Worm (Caenorhabditis elegans): ENCODE measurements around the gene C10C5.7.

C10C5.7 gene

ce11 chrIV:9367852-9368627 lies 16.9 kb upstream of the C10C5.7 start (continued):
- TF ChIP-seq mxl-1 (tag; optimal IDR thresholded peaks at IDR 0.05) (no peak), efl-1 (GFP tag; optimal IDR thresholded peaks at IDR 0.05) (peak; percentile 92), ztf-3 (GFP tag; optimal IDR thresholded peaks at IDR 0.05) (no peak), ztf-18 (tag; optimal IDR thresholded peaks at IDR 0.05) (no peak), ama-1 (optimal IDR thresholded peaks at IDR 0.05) (no peak), ama-1 (GFP tag; optimal IDR thresholded peaks at IDR 0.05) (no peak), ceh-40 (GFP tag; IDR thresholded peaks at IDR 0.05) (no peak), madf-10 (tag; optimal IDR thresholded peaks at IDR 0.05) (no peak), mcd-1 (GFP tag; IDR thresholded peaks at IDR 0.05) (peak; percentile 35; the same call in 1 of the 2 replicates), pbrm-1 (GFP tag; IDR thresholded peaks at IDR 0.05) (no peak), rec-8 (tag; optimal IDR thresholded peaks at IDR 0.05) (no peak), madf-3 (GFP tag; IDR thresholded peaks at IDR 0.05) (no peak), F10E7.11 (tag; optimal IDR thresholded peaks at IDR 0.05) (no peak), lin-54 (GFP tag; optimal IDR thresholded peaks at IDR 0.05) (peak; percentile 70), akir-1 (GFP tag; optimal IDR thresholded peaks at IDR 0.05) (no peak), nhr-179 (tag; optimal IDR thresholded peaks at IDR 0.05) (no peak), C06A6.2 (GFP tag; conservative IDR thresholded peaks at IDR 0.05) (no peak), cebp-1 (GFP tag; IDR thresholded peaks at IDR 0.05) (no peak), cebp-1 (tag; optimal IDR thresholded peaks at IDR 0.05) (no peak), chd-7 (tag; optimal IDR thresholded peaks at IDR 0.05) (no peak), dox-1 (GFP tag; IDR thresholded peaks at IDR 0.05) (0 out of 2 replicates have a peak, but pooled peaks have one; percentile 13), snpc-4 (GFP tag; optimal IDR thresholded peaks at IDR 0.05) (peak; percentile 10), snpc-4 (tag; optimal IDR thresholded peaks at IDR 0.05) (peak in 2 of 4 experiments; percentile 9 to 48), nhr-27 (tag; optimal IDR thresholded peaks at IDR 0.05) (no peak), Y53G8AR.9 (GFP tag; conservative IDR thresholded peaks at IDR 0.05) (no peak), tbp1 (GFP tag; optimal IDR thresholded peaks at IDR 0.05) (peak; percentile 13), gei-17 (GFP tag; optimal IDR thresholded peaks at IDR 0.05) (no peak), ets-4 (GFP tag; optimal IDR thresholded peaks at IDR 0.05) (no peak), athp-1 (tag; optimal IDR thresholded peaks at IDR 0.05) (no peak), him-1 (tag; optimal IDR thresholded peaks at IDR 0.05) (no peak), F49E8.2 (tag; optimal IDR thresholded peaks at IDR 0.05; ENCODE audit: insufficient read depth) (peak; percentile 42), mes-4 (tag; optimal IDR thresholded peaks at IDR 0.05) (no peak), nhr-80 (tag; optimal IDR thresholded peaks at IDR 0.05) (peak; percentile 15), mel-28 (tag; optimal IDR thresholded peaks at IDR 0.05; ENCODE audit: borderline replicate concordance) (no peak), egl-18 (GFP tag; IDR thresholded peaks at IDR 0.05) (no peak), tlf-1 (GFP tag; optimal IDR thresholded peaks at IDR 0.05) (peak; percentile 50), egl-44 (GFP tag; IDR thresholded peaks at IDR 0.05) (no peak), rcor-1 (GFP tag; IDR thresholded peaks at IDR 0.05) (no peak), ceh-100 (GFP tag; IDR thresholded peaks at IDR 0.05) (no peak), B0261.1 (tag; optimal IDR thresholded peaks at IDR 0.05) (no peak), sea-2 (GFP tag; IDR thresholded peaks at IDR 0.05) (no peak), nfya-1 (tag; optimal IDR thresholded peaks at IDR 0.05; ENCODE audit: borderline replicate concordance, insufficient read depth) (no peak), fkh-3 (tag; optimal IDR thresholded peaks at IDR 0.05) (no peak), ztf-22 (GFP tag; optimal IDR thresholded peaks at IDR 0.05) (no peak), ekl-4 (GFP tag; IDR thresholded peaks at IDR 0.05) (peak; percentile 31; the same call in 1 of the 2 replicates), K12H6.12 (tag; optimal IDR thresholded peaks at IDR 0.05) (no peak), nfyb-1 (GFP tag; IDR thresholded peaks at IDR 0.05) (no peak), lin-26 (GFP tag; IDR thresholded peaks at IDR 0.05) (no peak)
